Fruit fly (Drosophila melanogaster) whole organism, embryonic: ENCODE data around the gene ND-B17.
A peak's percentile ranks its signal among the peaks of the same experiment; 100 is the strongest.

ENCODE experiments used
- CG10147 ChIP-seq: fragments of 200-800 bp; sonication (Bioruptor generic); optimal IDR thresholded peaks from 2 replicates; lab custom pipeline; 2019; ENCODE audit warnings: missing biosample characterization, mild to moderate bottlenecking, missing genetic modification characterization, moderate library complexity
- CG1024 ChIP-seq: fragments of 200-800 bp; sonication (Bioruptor generic); IDR thresholded peaks from 2 replicates; pipeline ENCODE4 v1.3.6; 2022; ENCODE audit warnings: missing biosample characterization, missing genetic modification characterization
- CG14050 ChIP-seq: fragments of 200-800 bp; sonication (Bioruptor generic); IDR thresholded peaks from 3 replicates; pipeline ENCODE4 v1.3.6; 2022; ENCODE audit warnings: missing biosample characterization, missing genetic modification characterization
- CG14667 ChIP-seq: fragments of 200-800 bp; sonication (Bioruptor generic); IDR thresholded peaks from 2 replicates; pipeline ENCODE4 v1.3.6; 2022; ENCODE audit warnings: missing biosample characterization, missing genetic modification characterization
- CG14860 ChIP-seq: fragments of 200-800 bp; sonication (Bioruptor generic); IDR thresholded peaks from 3 replicates; pipeline ENCODE4 v1.3.6; 2022; ENCODE audit warnings: missing biosample characterization, missing genetic modification characterization; ENCODE audit not compliant: partially characterized antibody
- CG15269 ChIP-seq: fragments of 200-800 bp; sonication (Bioruptor generic); optimal IDR thresholded peaks from 2 replicates; lab custom pipeline; 2018; ENCODE audit warnings: missing biosample characterization, mild to moderate bottlenecking, missing genetic modification characterization, moderate library complexity
- CG15514 ChIP-seq: fragments of 200-800 bp; sonication (Bioruptor generic); optimal IDR thresholded peaks from 3 replicates; lab custom pipeline; 2017; ENCODE audit warnings: missing biosample characterization, missing genetic modification characterization, mild to moderate bottlenecking, moderate library complexity, missing genetic modification reagents
- CG1603 ChIP-seq: fragments of 200-800 bp; sonication (Bioruptor generic); optimal IDR thresholded peaks from 2 replicates; lab custom pipeline; 2019; ENCODE audit warnings: missing biosample characterization, mild to moderate bottlenecking, missing genetic modification characterization, moderate library complexity
- CG16779 ChIP-seq: fragments of 200-800 bp; sonication (Bioruptor generic); IDR thresholded peaks from 2 replicates; pipeline ENCODE4 v1.3.6; 2022; ENCODE audit warnings: missing biosample characterization, missing genetic modification characterization
- CG17568 ChIP-seq: fragments of 200-800 bp; sonication (Bioruptor generic); optimal IDR thresholded peaks from 2 replicates; lab custom pipeline; 2018; ENCODE audit warnings: missing biosample characterization, mild to moderate bottlenecking, missing genetic modification characterization, moderate library complexity
- CG2129 ChIP-seq: fragments of 200-800 bp; sonication (Bioruptor generic); IDR thresholded peaks from 2 replicates; pipeline ENCODE4 v1.3.6; 2022; ENCODE audit warnings: missing biosample characterization, missing genetic modification characterization; ENCODE audit not compliant: partially characterized antibody
- CG2199 ChIP-seq: fragments of 200-800 bp; sonication (Bioruptor generic); IDR thresholded peaks from 3 replicates; pipeline ENCODE4 v1.3.6; 2022; ENCODE audit warnings: missing biosample characterization, missing genetic modification characterization
- CG34224 ChIP-seq: fragments of 200-800 bp; sonication (Bioruptor generic); IDR thresholded peaks from 3 replicates; pipeline ENCODE4 v1.3.6; 2022; ENCODE audit warnings: missing biosample characterization, missing genetic modification characterization; ENCODE audit not compliant: partially characterized antibody
- CG4854 ChIP-seq: fragments of 200-800 bp; sonication (Bioruptor generic); optimal IDR thresholded peaks from 2 replicates; lab custom pipeline; 2016; ENCODE audit warnings: missing biosample characterization, missing genetic modification characterization, inconsistent platforms
- CG6254 ChIP-seq: fragments of 200-800 bp; sonication (Bioruptor generic); optimal IDR thresholded peaks from 3 replicates; lab custom pipeline; 2017; ENCODE audit warnings: mild to moderate bottlenecking, missing biosample characterization, missing genetic modification reagents, missing genetic modification characterization
- CG6654 ChIP-seq: fragments of 200-800 bp; sonication (Bioruptor generic); optimal IDR thresholded peaks from 2 replicates; lab custom pipeline; 2017; ENCODE audit warnings: missing biosample characterization, mild to moderate bottlenecking, missing genetic modification characterization
- CG6791 ChIP-seq: fragments of 200-800 bp; sonication (Bioruptor generic); IDR thresholded peaks from 3 replicates; pipeline ENCODE4 v1.3.6; 2022; ENCODE audit warnings: missing biosample characterization, missing genetic modification characterization; ENCODE audit not compliant: partially characterized antibody
- CG7745 ChIP-seq: fragments of 200-800 bp; sonication (Bioruptor generic); optimal IDR thresholded peaks from 2 replicates; lab custom pipeline; 2018; ENCODE audit warnings: missing biosample characterization, mild to moderate bottlenecking, missing genetic modification characterization, moderate library complexity
- CG8281 ChIP-seq: fragments of 200-800 bp; sonication (Bioruptor generic); optimal IDR thresholded peaks from 2 replicates; lab custom pipeline; 2018; ENCODE audit warnings: missing biosample characterization, mild to moderate bottlenecking, missing genetic modification characterization, moderate library complexity
- CG8924 ChIP-seq: fragments of 200-800 bp; optimal IDR thresholded peaks from 3 replicates; lab custom pipeline; 2019; ENCODE audit warnings: missing biosample characterization, mild to moderate bottlenecking, missing genetic modification characterization, moderate library complexity
- CG9797 ChIP-seq: fragments of 200-800 bp; sonication (Bioruptor generic); optimal IDR thresholded peaks from 3 replicates; lab custom pipeline; 2018; ENCODE audit warnings: missing biosample characterization, mild to moderate bottlenecking, missing genetic modification characterization
- CoRest ChIP-seq: fragments of 200-800 bp; sonication (Bioruptor generic); optimal IDR thresholded peaks from 3 replicates; lab custom pipeline; 2018; ENCODE audit warnings: missing biosample characterization, mild to moderate bottlenecking, missing genetic modification characterization, moderate library complexity
- Doc3 ChIP-seq: fragments of 200-800 bp; sonication (Bioruptor generic); IDR thresholded peaks from 3 replicates; pipeline ENCODE4 v1.3.6; 2022; ENCODE audit warnings: missing biosample characterization, missing genetic modification characterization; ENCODE audit not compliant: partially characterized antibody
- Dp ChIP-seq: fragments of 200-800 bp; sonication (Bioruptor generic); optimal IDR thresholded peaks from 2 replicates; lab custom pipeline; 2018; ENCODE audit warnings: missing biosample characterization, mild to moderate bottlenecking, missing genetic modification characterization, moderate library complexity
- Eip74EF ChIP-seq, 2 experiments: fragments of 200-800 bp in 1 of 2; fragments of >200 bp in 1 of 2; sonication (Bioruptor generic) in 1 of 2; optimal IDR thresholded peaks; 2 replicates each; lab custom pipeline; 2017 to 2019; ENCODE audit warnings: missing biosample characterization in 2 of 2, missing genetic modification characterization in 2 of 2, mild to moderate bottlenecking in 1 of 2, moderate library complexity in 1 of 2
- Ets65A ChIP-seq: fragments of 200-800 bp; sonication (Bioruptor generic); peaks from one replicate; lab custom pipeline; 2016; ENCODE audit warnings: missing biosample characterization, missing genetic modification characterization
- Fer1 ChIP-seq: fragments of 200-800 bp; sonication (Bioruptor generic); optimal IDR thresholded peaks from 2 replicates; lab custom pipeline; 2017; ENCODE audit warnings: missing biosample characterization, mild to moderate bottlenecking, missing genetic modification characterization
- Kr ChIP-seq: fragments of 200-800 bp; sonication (Bioruptor generic); optimal IDR thresholded peaks from 2 replicates; lab custom pipeline; 2017; ENCODE audit warnings: missing biosample characterization, mild to moderate bottlenecking, missing genetic modification characterization
- Neu2 ChIP-seq: fragments of 200-800 bp; sonication (Bioruptor generic); optimal IDR thresholded peaks from 3 replicates; lab custom pipeline; 2016; ENCODE audit warnings: missing biosample characterization, missing genetic modification characterization, borderline replicate concordance
- Sin3A ChIP-seq: fragments of >200 bp; optimal IDR thresholded peaks from 2 replicates; lab custom pipeline; 2018
- amos ChIP-seq: fragments of 200-800 bp; sonication (Bioruptor generic); IDR thresholded peaks from 2 replicates; pipeline ENCODE4 v1.3.6; 2022; ENCODE audit warnings: missing biosample characterization, missing genetic modification characterization; ENCODE audit not compliant: partially characterized antibody
- ato ChIP-seq: fragments of 200-800 bp; sonication (Bioruptor generic); IDR thresholded peaks from 2 replicates; pipeline ENCODE4 v1.3.6; 2022; ENCODE audit warnings: missing biosample characterization, missing genetic modification characterization; ENCODE audit not compliant: partially characterized antibody
- bbx ChIP-seq: fragments of 200-800 bp; sonication (Bioruptor generic); IDR thresholded peaks from 2 replicates; pipeline ENCODE4 v1.3.6; 2022; ENCODE audit warnings: missing biosample characterization, missing genetic modification characterization; ENCODE audit not compliant: partially characterized antibody
- bcd ChIP-seq: fragments of 200-800 bp; sonication (Bioruptor generic); optimal IDR thresholded peaks from 2 replicates; lab custom pipeline; 2017; ENCODE audit warnings: missing biosample characterization, mild to moderate bottlenecking, missing genetic modification characterization
- crol ChIP-seq: fragments of 200-800 bp; sonication (Bioruptor generic); IDR thresholded peaks from 2 replicates; pipeline ENCODE4 v1.3.6; 2022; ENCODE audit warnings: missing biosample characterization, missing genetic modification characterization
- gfzf ChIP-seq: fragments of 200-800 bp; sonication (Bioruptor generic); optimal IDR thresholded peaks from 2 replicates; lab custom pipeline; 2016; ENCODE audit warnings: missing biosample characterization, mild to moderate bottlenecking, missing genetic modification characterization, moderate library complexity
- hb ChIP-seq: fragments of 200-800 bp; sonication (Bioruptor generic); IDR thresholded peaks from 3 replicates; pipeline ENCODE4 v1.3.6; 2022; ENCODE audit warnings: missing biosample characterization, missing genetic modification characterization; ENCODE audit not compliant: partially characterized antibody
- hkb ChIP-seq, 2 experiments: fragments of 200-800 bp in 1 of 2; fragments of >200 bp in 1 of 2; sonication (Bioruptor generic) in 1 of 2; IDR thresholded peaks in 1 of 2; optimal IDR thresholded peaks in 1 of 2; 2 replicates each; pipeline versions ENCODE4 v1.3.6 to Lab custom; 2017 to 2022; ENCODE audit warnings: missing biosample characterization in 1 of 2, missing genetic modification characterization in 1 of 2
- knrl ChIP-seq: fragments of 200-800 bp; sonication (Bioruptor generic); IDR thresholded peaks from 3 replicates; pipeline ENCODE4 v1.3.6; 2022; ENCODE audit warnings: missing biosample characterization, missing genetic modification characterization; ENCODE audit not compliant: partially characterized antibody
- nerfin-2 ChIP-seq: fragments of 200-800 bp; sonication (Bioruptor generic); IDR thresholded peaks from 2 replicates; pipeline ENCODE4 v1.3.6; 2022; ENCODE audit warnings: missing biosample characterization, missing genetic modification characterization; ENCODE audit not compliant: partially characterized antibody
- odd ChIP-seq: fragments of 200-800 bp; sonication (Bioruptor generic); optimal IDR thresholded peaks from 2 replicates; lab custom pipeline; 2017; ENCODE audit warnings: missing biosample characterization, mild to moderate bottlenecking, missing genetic modification characterization
- peb ChIP-seq: fragments of 200-800 bp; sonication (Bioruptor generic); IDR thresholded peaks from 2 replicates; pipeline ENCODE4 v1.3.6; 2022; ENCODE audit warnings: missing biosample characterization, missing genetic modification characterization
- pzg ChIP-seq: fragments of 200-800 bp; sonication (Bioruptor generic); optimal IDR thresholded peaks from 3 replicates; lab custom pipeline; 2018; ENCODE audit warnings: missing biosample characterization, mild to moderate bottlenecking, missing genetic modification characterization, moderate library complexity
- salm ChIP-seq: fragments of 200-800 bp; sonication (Bioruptor generic); optimal IDR thresholded peaks from 2 replicates; lab custom pipeline; 2018; ENCODE audit warnings: missing biosample characterization, mild to moderate bottlenecking, missing genetic modification characterization
- scrt ChIP-seq: fragments of 200-800 bp; sonication (Bioruptor generic); optimal IDR thresholded peaks from 2 replicates; lab custom pipeline; 2018; ENCODE audit warnings: missing biosample characterization, mild to moderate bottlenecking, missing genetic modification characterization, moderate library complexity
- slbo ChIP-seq: fragments of 200-800 bp; sonication (Bioruptor generic); IDR thresholded peaks from 2 replicates; pipeline ENCODE4 v1.3.6; 2022; ENCODE audit warnings: missing biosample characterization, missing genetic modification characterization
- slou ChIP-seq: fragments of 200-800 bp; sonication (Bioruptor generic); optimal IDR thresholded peaks from 3 replicates; lab custom pipeline; 2016; ENCODE audit warnings: missing biosample characterization, missing genetic modification characterization
- sug ChIP-seq: fragments of 200-800 bp; optimal IDR thresholded peaks from 2 replicates; lab custom pipeline; 2019; ENCODE audit warnings: missing biosample characterization, mild to moderate bottlenecking, missing genetic modification characterization, moderate library complexity
- trem ChIP-seq: fragments of 200-800 bp; optimal IDR thresholded peaks from 3 replicates; lab custom pipeline; 2019; ENCODE audit warnings: missing biosample characterization, mild to moderate bottlenecking, missing genetic modification characterization, moderate library complexity
- zen2 ChIP-seq: fragments of 200-800 bp; sonication (Bioruptor generic); IDR thresholded peaks from 3 replicates; pipeline ENCODE4 v1.3.6; 2022; ENCODE audit warnings: missing biosample characterization, missing genetic modification characterization; ENCODE audit not compliant: partially characterized antibody

ND-B17 gene

dm6 chr2L:15770978-15771377, 20.1 kb upstream of the ND-B17 start, which contains the start of gene Ku80 (continued):
- TF ChIP-seq crol (GFP tag; lab: Robert Waterston, UW) (no peak), CG34224 (peak; percentile 65; the same call in 1 of the 3 replicates), odd (no peak), trem (tag; lab: Kevin White, UChicago) (peak; percentile 17), gfzf (GFP tag; lab: Kevin White, UChicago) (peak; percentile 74), CG1024 (GFP tag; lab: Robert Waterston, UW) (no peak), CG14860 (GFP tag; lab: Robert Waterston, UW) (peak; percentile 72), Dp (peak; percentile 72), peb (GFP tag; lab: Robert Waterston, UW) (no peak), zen2 (peak; percentile 47; the same call in 1 of the 3 replicates), CG4854 (GFP tag; lab: Kevin White, UChicago) (peak; percentile 91), CG6791 (peak; percentile 86), CG8924 (tag; lab: Kevin White, UChicago) (no peak), bcd (no peak), hb (GFP tag; lab: Robert Waterston, UW) (peak; percentile 48; the same call in 2 of the 3 replicates), sug (no peak), Ets65A (peak; percentile 78), CG9797 (GFP tag; lab: Kevin White, UChicago) (peak; percentile 0), amos (peak; percentile 65), Eip74EF (GFP tag; optimal IDR thresholded peaks at IDR 0.05; lab: Kevin White, UChicago) (no peak), scrt (GFP tag; lab: Kevin White, UChicago) (no peak), pzg (GFP tag; lab: Kevin White, UChicago) (peak; percentile 65), CG2199 (GFP tag; lab: Robert Waterston, UW) (0 out of 3 replicates have a peak, but pooled peaks have one; percentile 16), CG8281 (no peak), CG1603 (tag; lab: Kevin White, UChicago) (peak; percentile 51), Sin3A (peak; percentile 39), nerfin-2 (GFP tag; lab: Robert Waterston, UW) (peak; percentile 83), bbx (peak; percentile 82), Kr (GFP tag; lab: Kevin White, UChicago) (no peak), ato (GFP tag; lab: Robert Waterston, UW) (peak; percentile 76), CoRest (tag; lab: Kevin White, UChicago) (no peak), slou (GFP tag; lab: Kevin White, UChicago) (no peak), CG7745 (tag; lab: Kevin White, UChicago) (no peak), CG10147 (GFP tag; lab: Kevin White, UChicago) (no peak), CG15269 (no peak)
- TF ChIP-seq, all 482 proteins: peak for 51

- TF ChIP-seq CG14667 (GFP tag; lab: Robert Waterston, UW), result no peak
- TF ChIP-seq Fer1, result no peak
- no peak for TF ChIP-seq CG14050 (GFP tag; lab: Robert Waterston, UW)
- TF ChIP-seq Neu2 (GFP tag; lab: Kevin White, UChicago), result no peak
- TF ChIP-seq knrl (GFP tag; lab: Robert Waterston, UW), result peak; percentile 60; the same call in 2 of the 3 replicates
- TF ChIP-seq CG6254 (GFP tag; lab: Kevin White, UChicago), result no peak
- no peak for TF ChIP-seq salm
- TF ChIP-seq Doc3, result peak; percentile 52; the same call in 2 of the 3 replicates
- no peak for TF ChIP-seq CG16779 (GFP tag; lab: Robert Waterston, UW)
- peak; percentile 24; the same call in 1 of the 2 replicates for TF ChIP-seq CG2129 (GFP tag; lab: Robert Waterston, UW)
- no peak for TF ChIP-seq CG6654 (GFP tag; lab: Kevin White, UChicago)
- TF ChIP-seq hkb (optimal IDR thresholded peaks at IDR 0.05; lab: Kevin White, UChicago), result no peak
- no peak for TF ChIP-seq hkb (GFP tag; IDR thresholded peaks at IDR 0.05; lab: Robert Waterston, UW)
- TF ChIP-seq CG15514 (GFP tag; lab: Kevin White, UChicago), result peak; percentile 89
- TF ChIP-seq CG17568 (GFP tag; lab: Kevin White, UChicago), result no peak
- TF ChIP-seq slbo (GFP tag; lab: Robert Waterston, UW), result no peak
These were observed 17.2 kb upstream of the ND-B17 start, which contains the start of gene wek for dm6 chr2L:15768097-15768496. Gene wek (minus strand): TSS chr2L:15768349.
